Worm (Caenorhabditis elegans): ENCODE measurements around the gene C16A3.6.

The C16A3.6 gene

ce11 chrIII:6359171-6359854 lies 19.7 kb upstream of the C16A3.6 start (continued):
- peak in 1 of 2 experiments; percentile 22 for TF ChIP-seq lsy-2 (tag; optimal IDR thresholded peaks at IDR 0.05)
- TF ChIP-seq lin-11 (tag; optimal IDR thresholded peaks at IDR 0.05): no peak
- no peak for TF ChIP-seq ztf-1 (GFP tag; conservative IDR thresholded peaks at IDR 0.05)
- TF ChIP-seq ceh-82 (tag; optimal IDR thresholded peaks at IDR 0.05): no peak
- TF ChIP-seq fos-1 (tag; optimal IDR thresholded peaks at IDR 0.05): peak; percentile 43
- peak; percentile 27 for TF ChIP-seq egl-27 (tag; optimal IDR thresholded peaks at IDR 0.05)

ce11 chrIII:6360114-6360513 lies 18.9 kb upstream of the C16A3.6 start:
- peak; percentile 30 for TF ChIP-seq F13H6.1 (tag; optimal IDR thresholded peaks at IDR 0.05)
- no peak for TF ChIP-seq Y55F3AM.14 (GFP tag; optimal IDR thresholded peaks at IDR 0.05)
- TF ChIP-seq mab-5 (tag; optimal IDR thresholded peaks at IDR 0.05): peak; percentile 8
- no peak for TF ChIP-seq ZK546.5 (tag; optimal IDR thresholded peaks at IDR 0.05)
- no peak for TF ChIP-seq skn-1 (tag; optimal IDR thresholded peaks at IDR 0.05)
- TF ChIP-seq ztf-4 (tag; optimal IDR thresholded peaks at IDR 0.05): no peak
- no peak for TF ChIP-seq elt-3 (tag; optimal IDR thresholded peaks at IDR 0.05)
- peak in 1 of 2 experiments; percentile 23 for TF ChIP-seq lsy-2 (tag; optimal IDR thresholded peaks at IDR 0.05)
- TF ChIP-seq alr-1 (tag; optimal IDR thresholded peaks at IDR 0.05): no peak
- peak; percentile 34 for TF ChIP-seq nhr-25 (tag; optimal IDR thresholded peaks at IDR 0.05)
- TF ChIP-seq nhr-129 (tag; optimal IDR thresholded peaks at IDR 0.05): peak; percentile 74
- TF ChIP-seq nhr-237 (tag; optimal IDR thresholded peaks at IDR 0.05): no peak
- TF ChIP-seq snpc-4 (tag; optimal IDR thresholded peaks at IDR 0.05): no peak
- no peak for TF ChIP-seq lin-13 (GFP tag; optimal IDR thresholded peaks at IDR 0.05)
- TF ChIP-seq sma-9 (GFP tag; optimal IDR thresholded peaks at IDR 0.05): peak; percentile 83
- TF ChIP-seq sma-9 (tag; optimal IDR thresholded peaks at IDR 0.05): no peak
- TF ChIP-seq sem-4 (tag; optimal IDR thresholded peaks at IDR 0.05): peak; percentile 50
- no peak for TF ChIP-seq ceh-16 (tag; optimal IDR thresholded peaks at IDR 0.05)
- TF ChIP-seq unc-55 (GFP tag; optimal IDR thresholded peaks at IDR 0.05): no peak
- peak in 1 of 2 experiments; percentile 1 for TF ChIP-seq mdl-1 (tag; optimal IDR thresholded peaks at IDR 0.05)
- no peak for TF ChIP-seq nhr-6 (tag; optimal IDR thresholded peaks at IDR 0.05)
- TF ChIP-seq lin-11 (tag; optimal IDR thresholded peaks at IDR 0.05): no peak
- TF ChIP-seq C34F6.9 (tag; optimal IDR thresholded peaks at IDR 0.05): peak; percentile 47
- no peak for TF ChIP-seq nhr-21 (tag; optimal IDR thresholded peaks at IDR 0.05)
- peak; percentile 31 for TF ChIP-seq blmp-1 (tag; optimal IDR thresholded peaks at IDR 0.05; ENCODE audit: insufficient read depth)

ce11 chrIII:6360825-6361224 lies 18.2 kb upstream of the C16A3.6 start:
- no peak for TF ChIP-seq lin-11 (tag; optimal IDR thresholded peaks at IDR 0.05)
- TF ChIP-seq mdl-1 (tag; optimal IDR thresholded peaks at IDR 0.05): peak in 1 of 2 experiments; percentile 24
- TF ChIP-seq sma-3 (GFP tag; optimal IDR thresholded peaks at IDR 0.05): peak; percentile 16
- peak in 1 of 2 experiments; percentile 35 for TF ChIP-seq lsy-2 (tag; optimal IDR thresholded peaks at IDR 0.05)
- no peak for TF ChIP-seq dmd-4 (tag; optimal IDR thresholded peaks at IDR 0.05)
- no peak for TF ChIP-seq ama-1 (optimal IDR thresholded peaks at IDR 0.05)
- TF ChIP-seq zag-1 (tag; optimal IDR thresholded peaks at IDR 0.05): no peak
- TF ChIP-seq sma-9 (GFP tag; optimal IDR thresholded peaks at IDR 0.05): peak; percentile 73
- no peak for TF ChIP-seq sma-9 (tag; optimal IDR thresholded peaks at IDR 0.05)
- peak; percentile 42 for TF ChIP-seq nhr-25 (tag; optimal IDR thresholded peaks at IDR 0.05)
- no peak for TF ChIP-seq nhr-23 (tag; optimal IDR thresholded peaks at IDR 0.05)
- TF ChIP-seq nhr-237 (tag; optimal IDR thresholded peaks at IDR 0.05): no peak
- TF ChIP-seq nhr-6 (tag; optimal IDR thresholded peaks at IDR 0.05): no peak
- TF ChIP-seq gmeb-1 (tag; optimal IDR thresholded peaks at IDR 0.05): no peak
- TF ChIP-seq skn-1 (tag; optimal IDR thresholded peaks at IDR 0.05): no peak
- TF ChIP-seq egl-27 (tag; optimal IDR thresholded peaks at IDR 0.05): peak; percentile 24
- peak; percentile 73 for TF ChIP-seq nhr-129 (tag; optimal IDR thresholded peaks at IDR 0.05)
- TF ChIP-seq nhr-10 (tag; optimal IDR thresholded peaks at IDR 0.05): no peak
- no peak for TF ChIP-seq unc-55 (GFP tag; optimal IDR thresholded peaks at IDR 0.05)
- no peak for TF ChIP-seq ceh-82 (tag; optimal IDR thresholded peaks at IDR 0.05)
- TF ChIP-seq nhr-21 (tag; optimal IDR thresholded peaks at IDR 0.05): peak; percentile 41
- peak; percentile 89 for TF ChIP-seq blmp-1 (tag; optimal IDR thresholded peaks at IDR 0.05; ENCODE audit: insufficient read depth)
- TF ChIP-seq ceh-16 (tag; optimal IDR thresholded peaks at IDR 0.05): no peak

- TF ChIP-seq peb-1 (tag; optimal IDR thresholded peaks at IDR 0.05): no peak
- TF ChIP-seq fos-1 (tag; optimal IDR thresholded peaks at IDR 0.05): peak; percentile 78
- TF ChIP-seq dmd-4 (tag; optimal IDR thresholded peaks at IDR 0.05): no peak
- TF ChIP-seq unc-55 (GFP tag; optimal IDR thresholded peaks at IDR 0.05): no peak
- TF ChIP-seq aly-2 (tag; optimal IDR thresholded peaks at IDR 0.05): no peak
- peak; percentile 9 for TF ChIP-seq nhr-129 (tag; optimal IDR thresholded peaks at IDR 0.05)
- no peak for TF ChIP-seq nhr-21 (tag; optimal IDR thresholded peaks at IDR 0.05)
- peak; percentile 29 for TF ChIP-seq gmeb-1 (tag; optimal IDR thresholded peaks at IDR 0.05)
- TF ChIP-seq snpc-4 (tag; optimal IDR thresholded peaks at IDR 0.05): no peak
- no peak for TF ChIP-seq nhr-12 (tag; optimal IDR thresholded peaks at IDR 0.05)
- TF ChIP-seq unc-39 (tag; optimal IDR thresholded peaks at IDR 0.05): no peak
- TF ChIP-seq F13H6.1 (tag; optimal IDR thresholded peaks at IDR 0.05): peak; percentile 15
- no peak for TF ChIP-seq nhr-25 (tag; optimal IDR thresholded peaks at IDR 0.05)
- TF ChIP-seq R02D3.7 (tag; optimal IDR thresholded peaks at IDR 0.05): no peak
- TF ChIP-seq elt-1 (tag; optimal IDR thresholded peaks at IDR 0.05): no peak
- no peak for TF ChIP-seq blmp-1 (tag; optimal IDR thresholded peaks at IDR 0.05; ENCODE audit: insufficient read depth)
- TF ChIP-seq mab-5 (tag; optimal IDR thresholded peaks at IDR 0.05): no peak
- TF ChIP-seq lin-13 (GFP tag; optimal IDR thresholded peaks at IDR 0.05): no peak
- TF ChIP-seq nhr-77 (tag; optimal IDR thresholded peaks at IDR 0.05): no peak
- TF ChIP-seq nhr-23 (tag; optimal IDR thresholded peaks at IDR 0.05): no peak
- TF ChIP-seq ztf-11 (tag; optimal IDR thresholded peaks at IDR 0.05): no peak
- TF ChIP-seq mdl-1 (tag; optimal IDR thresholded peaks at IDR 0.05): peak in 1 of 2 experiments; percentile 16
- TF ChIP-seq elt-3 (tag; optimal IDR thresholded peaks at IDR 0.05): no peak
- TF ChIP-seq crh-2 (tag; optimal IDR thresholded peaks at IDR 0.05): peak; percentile 53
Observed at ce11 chrIII:6361560-6361959, 17.5 kb upstream of the C16A3.6 start.
